Fruit fly (Drosophila melanogaster) whole organism, wandering third instar larva: ENCODE data around the gene dnd.
A peak's percentile ranks its signal among the peaks of the same experiment; 100 is the strongest.

ENCODE experiments used
- Abd-B ChIP-seq: fragments of >200 bp; optimal IDR thresholded peaks from 2 replicates; lab custom pipeline; 2017; ENCODE audit warnings: missing biosample characterization, missing genetic modification characterization
- CG32264 ChIP-seq: fragments of 200-800 bp; sonication (Bioruptor generic); optimal IDR thresholded peaks from 2 replicates; lab custom pipeline; 2016; ENCODE audit warnings: missing biosample characterization, missing genetic modification characterization
- CG9705 ChIP-seq: fragments of 200-800 bp; sonication (Bioruptor generic); optimal IDR thresholded peaks from 2 replicates; lab custom pipeline; 2018; ENCODE audit warnings: missing biosample characterization, mild to moderate bottlenecking, missing genetic modification characterization
- CrebA ChIP-seq: fragments of 200-800 bp; sonication (Bioruptor generic); optimal IDR thresholded peaks from 2 replicates; lab custom pipeline; 2016; ENCODE audit warnings: missing biosample characterization, mild to moderate bottlenecking, missing genetic modification characterization, borderline replicate concordance
- Dfd ChIP-seq: fragments of >200 bp; optimal IDR thresholded peaks from 2 replicates; lab custom pipeline; 2017; ENCODE audit warnings: missing biosample characterization, missing genetic modification characterization
- Dif ChIP-seq: fragments of 200-275, 200-300 bp; sonication (Bioruptor generic); optimal IDR thresholded peaks from 2 replicates; lab custom pipeline; 2018; ENCODE audit warnings: missing biosample characterization, missing genetic modification characterization; ENCODE audit not compliant: partially characterized antibody
- GATAd ChIP-seq: sonication (Bioruptor generic); optimal IDR thresholded peaks from 2 replicates; lab custom pipeline; 2016; ENCODE audit warnings: missing biosample characterization, missing genetic modification characterization
- HLH106 ChIP-seq: fragments of 200-800 bp; optimal IDR thresholded peaks from 3 replicates; lab custom pipeline; 2019; ENCODE audit warnings: missing biosample characterization, mild to moderate bottlenecking, missing genetic modification characterization, moderate library complexity
- Hnf4 ChIP-seq: fragments of 200-800 bp; sonication (Bioruptor generic); optimal IDR thresholded peaks from 2 replicates; lab custom pipeline; 2016; ENCODE audit warnings: missing biosample characterization, mild to moderate bottlenecking, missing genetic modification characterization
- Hr78 ChIP-seq: fragments of >200 bp; optimal IDR thresholded peaks from 2 replicates; lab custom pipeline; 2017; ENCODE audit warnings: missing biosample characterization, missing genetic modification characterization
- Hr83 ChIP-seq: fragments of 200-300 bp; sonication (Bioruptor generic); optimal IDR thresholded peaks from 2 replicates; lab custom pipeline; 2016; ENCODE audit warnings: missing biosample characterization, mild to moderate bottlenecking, missing genetic modification characterization, moderate library complexity; ENCODE audit not compliant: poor library complexity, severe bottlenecking
- Jra ChIP-seq: sonication (Bioruptor generic); optimal IDR thresholded peaks from 2 replicates; lab custom pipeline; 2016; ENCODE audit warnings: missing biosample characterization, missing genetic modification characterization
- Mio ChIP-seq: sonication (Bioruptor generic); optimal IDR thresholded peaks from 2 replicates; lab custom pipeline; 2016; ENCODE audit warnings: missing biosample characterization, missing genetic modification characterization
- Myc ChIP-seq: fragments of >200 bp; optimal IDR thresholded peaks from 2 replicates; lab custom pipeline; 2017
- N ChIP-seq: fragments of >200 bp; optimal IDR thresholded peaks from 2 replicates; lab custom pipeline; 2018; ENCODE audit warnings: missing biosample characterization, missing external identifiers, missing genetic modification characterization
- OdsH ChIP-seq: fragments of 200-800 bp; sonication (Bioruptor generic); optimal IDR thresholded peaks from 2 replicates; lab custom pipeline; 2016; ENCODE audit warnings: missing biosample characterization, mild to moderate bottlenecking, missing genetic modification characterization
- Rel ChIP-seq, 2 experiments: fragments of 200-800 bp; sonication (Bioruptor generic) in 1 of 2; optimal IDR thresholded peaks; 2 replicates in 1 of 2; 3 replicates in 1 of 2; lab custom pipeline; 2016 to 2019; ENCODE audit warnings: mild to moderate bottlenecking in 2 of 2, missing biosample characterization in 2 of 2, missing genetic modification characterization in 2 of 2, moderate library complexity in 1 of 2
- Sp1 ChIP-seq: fragments of 200-800 bp; sonication (Bioruptor generic); optimal IDR thresholded peaks from 3 replicates; lab custom pipeline; 2019; ENCODE audit warnings: missing biosample characterization, mild to moderate bottlenecking, missing genetic modification characterization, moderate library complexity
- Vsx2 ChIP-seq: fragments of 200-300, 225-300 bp; sonication (Bioruptor generic); optimal IDR thresholded peaks from 2 replicates; lab custom pipeline; 2018; ENCODE audit warnings: missing biosample characterization, missing genetic modification characterization; ENCODE audit not compliant: partially characterized antibody
- br ChIP-seq: fragments of 200-800 bp; sonication (Bioruptor generic); optimal IDR thresholded peaks from 2 replicates; lab custom pipeline; 2016; ENCODE audit warnings: missing biosample characterization, missing genetic modification characterization
- brk ChIP-seq: fragments of 200-800 bp; sonication (Bioruptor generic); optimal IDR thresholded peaks from 2 replicates; lab custom pipeline; 2016; ENCODE audit warnings: missing biosample characterization, mild to moderate bottlenecking, missing genetic modification characterization
- dl ChIP-seq, 2 experiments: fragments of 175-275, 200-275 bp in 1 of 2; fragments of 200-275 bp in 1 of 2; sonication (Bioruptor generic); optimal IDR thresholded peaks; lab custom pipeline; 2018; ENCODE audit warnings: mild to moderate bottlenecking in 2 of 2, missing biosample characterization in 2 of 2, missing genetic modification characterization in 2 of 2, moderate library complexity in 2 of 2; ENCODE audit not compliant: partially characterized antibody in 2 of 2, insufficient read depth in 1 of 2
- dmrt93B ChIP-seq: fragments of 200-800 bp; sonication (Bioruptor generic); optimal IDR thresholded peaks from 2 replicates; lab custom pipeline; 2018; ENCODE audit warnings: missing biosample characterization, mild to moderate bottlenecking, missing genetic modification characterization
- dsf ChIP-seq: sonication (Bioruptor generic); optimal IDR thresholded peaks from 2 replicates; lab custom pipeline; 2016; ENCODE audit warnings: missing biosample characterization, missing genetic modification characterization, borderline replicate concordance
- ey ChIP-seq: fragments of 200-800 bp; sonication (Bioruptor generic); optimal IDR thresholded peaks from 2 replicates; lab custom pipeline; 2016; ENCODE audit warnings: missing biosample characterization, missing genetic modification characterization
- foxo ChIP-seq, 2 experiments: fragments of 200-800 bp; sonication (Bioruptor generic); optimal IDR thresholded peaks; 2 replicates in 1 of 2; 3 replicates in 1 of 2; lab custom pipeline; 2016 to 2017; ENCODE audit warnings: missing biosample characterization in 2 of 2, missing genetic modification characterization in 2 of 2
- fru ChIP-seq: fragments of 200-800 bp; sonication (Bioruptor generic); optimal IDR thresholded peaks from 3 replicates; lab custom pipeline; 2016; ENCODE audit warnings: missing biosample characterization, mild to moderate bottlenecking, missing genetic modification characterization
- h ChIP-seq: fragments of 200-800 bp; sonication (Bioruptor generic); optimal IDR thresholded peaks from 3 replicates; lab custom pipeline; 2016; ENCODE audit warnings: missing biosample characterization, mild to moderate bottlenecking, missing genetic modification characterization
- jim ChIP-seq: fragments of 175-275, 200-325 bp; sonication (Bioruptor generic); optimal IDR thresholded peaks from 2 replicates; lab custom pipeline; 2016; ENCODE audit warnings: missing biosample characterization, mild to moderate bottlenecking, missing genetic modification characterization
- lola ChIP-seq: fragments of >200 bp; optimal IDR thresholded peaks from 2 replicates; lab custom pipeline; 2017; ENCODE audit warnings: missing biosample characterization, missing genetic modification characterization
- pan ChIP-seq: fragments of >200 bp; optimal IDR thresholded peaks from 2 replicates; lab custom pipeline; 2017
- psq ChIP-seq: fragments of 200-800 bp; sonication (Bioruptor generic); optimal IDR thresholded peaks from 3 replicates; lab custom pipeline; 2017; ENCODE audit warnings: missing biosample characterization, mild to moderate bottlenecking, missing genetic modification characterization, moderate library complexity
- rgr ChIP-seq: fragments of 200-800 bp; sonication (Bioruptor generic); optimal IDR thresholded peaks from 3 replicates; lab custom pipeline; 2016; ENCODE audit warnings: missing biosample characterization, mild to moderate bottlenecking, missing genetic modification characterization
- sage ChIP-seq: fragments of 200-800 bp; sonication (Bioruptor generic); optimal IDR thresholded peaks from 2 replicates; lab custom pipeline; 2016; ENCODE audit warnings: missing biosample characterization, mild to moderate bottlenecking, missing genetic modification characterization
- sv ChIP-seq: fragments of 200-800 bp; sonication (Bioruptor generic); optimal IDR thresholded peaks from 3 replicates; lab custom pipeline; 2016; ENCODE audit warnings: missing biosample characterization, missing genetic modification characterization
- tai ChIP-seq: sonication (Bioruptor generic); optimal IDR thresholded peaks from 2 replicates; lab custom pipeline; 2016; ENCODE audit warnings: missing biosample characterization, missing genetic modification characterization
- usp ChIP-seq: fragments of >200 bp; optimal IDR thresholded peaks from 2 replicates; lab custom pipeline; 2017; ENCODE audit warnings: missing biosample characterization, missing genetic modification characterization
- woc ChIP-seq: sonication (Bioruptor generic); optimal IDR thresholded peaks from 2 replicates; lab custom pipeline; 2016; ENCODE audit warnings: missing biosample characterization, mild to moderate bottlenecking, missing genetic modification characterization

dnd gene

DNA sequence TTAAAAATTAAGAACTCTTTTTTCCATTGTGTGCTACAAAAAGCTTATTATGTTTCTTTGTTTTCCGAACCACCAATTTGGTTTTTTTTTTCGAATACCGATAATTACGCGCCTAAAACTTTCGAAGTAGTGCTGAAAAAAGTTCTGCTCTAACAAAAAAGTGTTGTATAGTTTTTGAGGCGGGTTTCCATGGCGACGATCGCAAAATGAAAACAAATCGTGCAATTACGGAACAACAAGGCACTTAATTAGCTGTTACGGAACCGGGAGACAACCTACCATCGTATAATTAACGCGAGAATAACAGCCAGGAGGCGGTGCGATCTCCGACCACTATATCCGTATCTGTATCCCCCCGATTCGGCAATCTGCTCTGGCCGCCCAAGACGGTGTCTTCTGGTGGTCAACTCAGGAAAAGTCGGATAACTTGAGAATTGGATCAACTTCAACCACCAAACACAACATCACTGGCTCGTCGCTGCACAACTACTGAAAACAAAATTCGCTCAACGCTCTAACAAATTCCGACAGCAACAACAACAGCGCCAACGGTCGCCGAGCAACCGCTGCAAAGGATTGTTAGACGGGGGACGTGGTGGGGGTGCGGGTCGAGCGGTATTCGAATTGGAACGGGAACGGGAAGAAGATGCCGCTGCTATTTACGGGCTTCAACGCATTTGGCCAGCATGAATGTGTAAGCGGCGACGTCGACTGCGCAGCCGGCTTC is at the start of gene dnd, which contains the start of gene CG6678:
TSS of gene dnd (minus strand) at position 495 of the 727 bp plus-strand sequence.
TSS of gene CG6678 (plus strand) at position 169 of the 727 bp plus-strand sequence.
- TF ChIP-seq Hr83 (GFP tag; lab: Kevin White, UChicago) (no peak), lola (no peak), CrebA (no peak), Vsx2 (GFP tag; lab: Kevin White, UChicago) (peak; percentile 80), dmrt93B (GFP tag; lab: Kevin White, UChicago) (no peak), foxo (GFP tag; optimal IDR thresholded peaks at IDR 0.05; lab: Kevin White, UChicago) (no peak), Sp1 (no peak), usp (GFP tag; lab: Kevin White, UChicago) (no peak), CG9705 (GFP tag; lab: Kevin White, UChicago) (no peak), Dif (GFP tag; lab: Kevin White, UChicago) (no peak), Hnf4 (peak; percentile 24), Dfd (no peak)
- TF ChIP-seq, all 38 proteins: peak for 2

DNA sequence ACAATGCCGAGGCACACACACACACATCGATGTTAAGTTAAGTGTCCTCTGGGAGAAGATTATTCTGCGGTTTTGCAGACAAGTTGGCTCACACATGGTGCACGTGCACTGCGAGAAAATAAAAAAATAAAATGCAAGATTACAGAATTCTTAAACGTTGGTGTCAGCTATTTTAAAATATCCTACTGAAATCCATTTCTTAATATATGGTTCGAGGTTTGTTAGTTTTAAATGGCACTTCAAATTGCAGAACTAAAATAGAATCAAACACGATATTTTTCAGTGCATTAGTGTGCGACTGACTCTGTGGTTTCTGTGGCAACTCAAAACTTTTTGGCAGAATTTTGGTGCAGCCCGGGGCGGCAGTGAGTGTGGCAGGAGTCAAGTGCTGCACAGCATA is 48.0 kb upstream of the dnd start:
- no peak for TF ChIP-seq dmrt93B (GFP tag; lab: Kevin White, UChicago)
- TF ChIP-seq Hnf4 = peak; percentile 15
- peak; percentile 1 for TF ChIP-seq br (GFP tag; lab: Kevin White, UChicago)
- TF ChIP-seq GATAd = no peak
- peak; percentile 49 for TF ChIP-seq HLH106 (tag; lab: Kevin White, UChicago)
- TF ChIP-seq foxo (GFP tag; optimal IDR thresholded peaks at IDR 0.05; lab: Kevin White, UChicago) = peak in 1 of 2 experiments; percentile 59
- TF ChIP-seq N (GFP tag; lab: Kevin White, UChicago) = no peak
- TF ChIP-seq Hr83 (GFP tag; lab: Kevin White, UChicago) = no peak
- no peak for TF ChIP-seq sv (GFP tag; lab: Kevin White, UChicago)
- no peak for TF ChIP-seq tai (GFP tag; lab: Kevin White, UChicago)
- no peak for TF ChIP-seq Hr78 (GFP tag; lab: Kevin White, UChicago)
- no peak for TF ChIP-seq Mio (GFP tag; lab: Kevin White, UChicago)
- TF ChIP-seq dsf = no peak
- TF ChIP-seq Myc (lab: Kevin White, UChicago) = no peak
- peak; percentile 5 for TF ChIP-seq psq (GFP tag; lab: Kevin White, UChicago)
- TF ChIP-seq brk (GFP tag; lab: Kevin White, UChicago) = no peak
- TF ChIP-seq Rel (GFP tag; optimal IDR thresholded peaks at IDR 0.05; lab: Kevin White, UChicago) = no peak
- no peak for TF ChIP-seq Rel (tag; optimal IDR thresholded peaks at IDR 0.05; lab: Kevin White, UChicago)
- TF ChIP-seq h = peak; percentile 48
- TF ChIP-seq Dfd = no peak
- no peak for TF ChIP-seq woc (GFP tag; lab: Kevin White, UChicago)
- no peak for TF ChIP-seq CrebA
- TF ChIP-seq sage (GFP tag; lab: Kevin White, UChicago) = no peak
- no peak for TF ChIP-seq CG32264
- peak; percentile 46 for TF ChIP-seq ey (GFP tag; lab: Kevin White, UChicago)
- no peak for TF ChIP-seq Abd-B (GFP tag; lab: Kevin White, UChicago)
- no peak for TF ChIP-seq dl (GFP tag; optimal IDR thresholded peaks at IDR 0.05; lab: Kevin White, UChicago; ENCODE audit: insufficient read depth in 1 of 2, partially characterized antibody in 2 of 2)
- no peak for TF ChIP-seq CG9705 (GFP tag; lab: Kevin White, UChicago)
- no peak for TF ChIP-seq usp (GFP tag; lab: Kevin White, UChicago)
- no peak for TF ChIP-seq pan (lab: Kevin White, UChicago)
- peak; percentile 38 for TF ChIP-seq rgr (GFP tag; lab: Kevin White, UChicago)
- no peak for TF ChIP-seq jim (GFP tag; lab: Kevin White, UChicago)
- TF ChIP-seq Sp1 = peak; percentile 40
- peak; percentile 10 for TF ChIP-seq OdsH
- peak; percentile 43 for TF ChIP-seq fru (GFP tag; lab: Kevin White, UChicago)
- TF ChIP-seq lola = no peak
- no peak for TF ChIP-seq Jra
- TF ChIP-seq Vsx2 (GFP tag; lab: Kevin White, UChicago) = no peak
- TF ChIP-seq Dif (GFP tag; lab: Kevin White, UChicago) = no peak
